Worm (Caenorhabditis elegans) whole organism, L2 larva: ENCODE measurements around the gene dgk-1.

Experiments used
- R02D3.7 ChIP-seq: fragments of 150-350 bp; optimal IDR thresholded peaks from 2 replicates; lab custom pipeline; 2014; ENCODE audit warnings: missing biosample characterization, missing genetic modification characterization
- crh-2 ChIP-seq: sonication (generic microtip); optimal IDR thresholded peaks from 2 replicates; lab custom pipeline; 2017; ENCODE audit warnings: missing biosample characterization, missing genetic modification characterization
- mdl-1 ChIP-seq, 2 experiments: fragments of 150-350 bp in 1 of 2; sonication (generic microtip) in 1 of 2; optimal IDR thresholded peaks; 2 replicates each; lab custom pipeline; 2017; ENCODE audit warnings: missing biosample characterization in 2 of 2, missing genetic modification characterization in 2 of 2

ce11 chrX:960139-960538 lies 31.1 kb downstream of the dgk-1 start:
- TF ChIP-seq R02D3.7 (tag; lab: Kevin White, UChicago) = no peak
- TF ChIP-seq crh-2 (tag; lab: Kevin White, UChicago) = no peak
- TF ChIP-seq mdl-1 (tag; optimal IDR thresholded peaks at IDR 0.05; lab: Kevin White, UChicago) = no peak
